Worm (Caenorhabditis elegans) whole organism, late embryonic: Measurements from ENCODE around the gene spi-1.

ENCODE experiments used
- C08G9.2 ChIP-seq: sonication (generic microtip); optimal IDR thresholded peaks from 2 replicates; lab custom pipeline; 2016; ENCODE audit warnings: mild to moderate bottlenecking, missing genetic modification characterization, moderate library complexity, missing compliant biosample characterization
- F13H6.1 ChIP-seq: sonication (generic microtip); optimal IDR thresholded peaks from 2 replicates; lab custom pipeline; 2016; ENCODE audit warnings: missing genetic modification characterization, missing compliant biosample characterization
- K02D7.2 ChIP-seq: sonication (generic microtip); optimal IDR thresholded peaks from 2 replicates; lab custom pipeline; 2017; ENCODE audit warnings: mild to moderate bottlenecking, missing genetic modification characterization, missing compliant biosample characterization
- K09A11.1 ChIP-seq: sonication (generic microtip); optimal IDR thresholded peaks from 2 replicates; lab custom pipeline; 2017; ENCODE audit warnings: antibody characterized with exemption, mild to moderate bottlenecking, missing genetic modification characterization, missing compliant biosample characterization; ENCODE audit not compliant: insufficient read depth
- ahr-1 ChIP-seq: sonication (generic microtip); optimal IDR thresholded peaks from 2 replicates; lab custom pipeline; 2016; ENCODE audit warnings: missing genetic modification characterization, missing compliant biosample characterization
- ceh-14 ChIP-seq: sonication (generic microtip); optimal IDR thresholded peaks from 2 replicates; lab custom pipeline; 2016; ENCODE audit warnings: missing genotype, missing genetic modification characterization, missing compliant biosample characterization
- ceh-18 ChIP-seq: sonication (generic microtip); optimal IDR thresholded peaks from 2 replicates; lab custom pipeline; 2016; ENCODE audit warnings: missing genetic modification characterization, missing compliant biosample characterization
- ceh-19 ChIP-seq: fragments of 200-800 bp; sonication (Bioruptor generic); optimal IDR thresholded peaks from 2 replicates; lab custom pipeline; 2018; ENCODE audit warnings: mild to moderate bottlenecking, missing genetic modification characterization, missing compliant biosample characterization
- ceh-2 ChIP-seq: sonication (generic microtip); optimal IDR thresholded peaks from 2 replicates; lab custom pipeline; 2016; ENCODE audit warnings: missing genotype, missing genetic modification characterization, missing compliant biosample characterization
- ceh-24 ChIP-seq: sonication (generic microtip); optimal IDR thresholded peaks from 2 replicates; lab custom pipeline; 2016; ENCODE audit warnings: mild to moderate bottlenecking, missing genetic modification characterization, missing compliant biosample characterization
- ceh-30 ChIP-seq: fragments of 150-350 bp; optimal IDR thresholded peaks from 2 replicates; lab custom pipeline; 2014; ENCODE audit warnings: missing biosample characterization, missing genetic modification characterization
- ceh-31 ChIP-seq: sonication (generic microtip); optimal IDR thresholded peaks from 2 replicates; lab custom pipeline; 2016; ENCODE audit warnings: missing genetic modification characterization, missing compliant biosample characterization
- ceh-34 ChIP-seq: sonication (generic microtip); optimal IDR thresholded peaks from 2 replicates; lab custom pipeline; 2016; ENCODE audit warnings: mild to moderate bottlenecking, missing genetic modification characterization, missing compliant biosample characterization
- ceh-48 ChIP-seq: sonication (generic microtip); optimal IDR thresholded peaks from 2 replicates; lab custom pipeline; 2016; ENCODE audit warnings: missing genetic modification characterization, inconsistent platforms, missing compliant biosample characterization
- ceh-6 ChIP-seq: fragments of 200-800 bp; sonication (Bioruptor generic); optimal IDR thresholded peaks from 2 replicates; lab custom pipeline; 2018; ENCODE audit warnings: mild to moderate bottlenecking, missing genetic modification characterization, missing compliant biosample characterization
- ceh-9 ChIP-seq: sonication (generic microtip); optimal IDR thresholded peaks from 2 replicates; lab custom pipeline; 2016; ENCODE audit warnings: mild to moderate bottlenecking, missing genetic modification characterization, inconsistent platforms, missing compliant biosample characterization
- che-1 ChIP-seq: sonication (generic microtip); optimal IDR thresholded peaks from 2 replicates; lab custom pipeline; 2016; ENCODE audit warnings: mild to moderate bottlenecking, missing genetic modification characterization, missing compliant biosample characterization
- dmd-4 ChIP-seq: sonication (generic microtip); optimal IDR thresholded peaks from 2 replicates; lab custom pipeline; 2016; ENCODE audit warnings: borderline replicate concordance, missing genetic modification characterization, missing compliant biosample characterization
- dve-1 ChIP-seq: sonication (generic microtip); optimal IDR thresholded peaks from 2 replicates; lab custom pipeline; 2017; ENCODE audit warnings: antibody characterized with exemption, mild to moderate bottlenecking, missing genetic modification characterization, missing compliant biosample characterization
- ets-4 ChIP-seq: sonication (generic microtip); optimal IDR thresholded peaks from 2 replicates; lab custom pipeline; 2016; ENCODE audit warnings: missing genetic modification characterization, missing compliant biosample characterization
- eyg-1 ChIP-seq: sonication (generic microtip); optimal IDR thresholded peaks from 2 replicates; lab custom pipeline; 2016; ENCODE audit warnings: missing genotype, missing genetic modification characterization, missing compliant biosample characterization
- fax-1 ChIP-seq: sonication (generic microtip); optimal IDR thresholded peaks from 2 replicates; lab custom pipeline; 2016; ENCODE audit warnings: missing genotype, missing genetic modification characterization, missing compliant biosample characterization
- fkh-10 ChIP-seq: fragments of 150-350 bp; optimal IDR thresholded peaks from 2 replicates; lab custom pipeline; 2014; ENCODE audit warnings: missing biosample characterization, missing genetic modification reagents, missing genetic modification characterization
- hlh-8 ChIP-seq: sonication (generic microtip); optimal IDR thresholded peaks from 2 replicates; lab custom pipeline; 2016; ENCODE audit warnings: missing genotype, missing genetic modification characterization, missing compliant biosample characterization
- nfya-1 ChIP-seq: sonication (generic microtip); optimal IDR thresholded peaks from 2 replicates; lab custom pipeline; 2017; ENCODE audit warnings: missing genetic modification characterization, mild to moderate bottlenecking, missing compliant biosample characterization, antibody characterized with exemption, moderate library complexity
- nhr-11 ChIP-seq: fragments of 150-350 bp; optimal IDR thresholded peaks from 2 replicates; lab custom pipeline; 2014; ENCODE audit warnings: missing biosample characterization, missing genetic modification characterization
- npax-4 ChIP-seq: sonication (generic microtip); optimal IDR thresholded peaks from 2 replicates; lab custom pipeline; 2016; ENCODE audit warnings: missing genetic modification characterization, missing compliant biosample characterization
- pax-1 ChIP-seq: fragments of 150-350 bp; optimal IDR thresholded peaks from 2 replicates; lab custom pipeline; 2014; ENCODE audit warnings: missing biosample characterization, missing genetic modification characterization
- pha-2 ChIP-seq: sonication (generic microtip); optimal IDR thresholded peaks from 2 replicates; lab custom pipeline; 2017; ENCODE audit warnings: mild to moderate bottlenecking, missing genetic modification characterization, missing compliant biosample characterization
- pha-4 ChIP-seq: fragments of 150-350 bp; optimal IDR thresholded peaks from 2 replicates; lab custom pipeline; 2018; ENCODE audit warnings: missing biosample characterization, missing genetic modification reagents, missing genetic modification characterization
- pqm-1 ChIP-seq: sonication (generic microtip); optimal IDR thresholded peaks from 2 replicates; lab custom pipeline; 2016; ENCODE audit warnings: missing genetic modification characterization, missing compliant biosample characterization
- pros-1 ChIP-seq: fragments of 150-350 bp; optimal IDR thresholded peaks from 2 replicates; lab custom pipeline; 2014; ENCODE audit warnings: missing biosample characterization, missing genetic modification reagents, missing genetic modification characterization
- rnt-1 ChIP-seq: sonication (generic microtip); optimal IDR thresholded peaks from 2 replicates; lab custom pipeline; 2016; ENCODE audit warnings: missing genetic modification characterization, missing compliant biosample characterization
- sdc-2 ChIP-seq: sonication (generic microtip); optimal IDR thresholded peaks from 2 replicates; lab custom pipeline; 2016; ENCODE audit warnings: missing genotype, missing genetic modification characterization, missing compliant biosample characterization
- sox-2 ChIP-seq: fragments of 200-800 bp; sonication (Bioruptor generic); IDR thresholded peaks from 2 replicates; pipeline ENCODE4 v1.3.6; 2022; ENCODE audit warnings: missing genetic modification reagents, missing genetic modification characterization, missing compliant biosample characterization
- tbx-7 ChIP-seq: sonication (generic microtip); optimal IDR thresholded peaks from 2 replicates; lab custom pipeline; 2016; ENCODE audit warnings: missing genotype, missing genetic modification characterization, missing compliant biosample characterization
- unc-42 ChIP-seq: sonication (generic microtip); optimal IDR thresholded peaks from 2 replicates; lab custom pipeline; 2016; ENCODE audit warnings: missing genotype, missing genetic modification characterization, missing compliant biosample characterization
- zip-5 ChIP-seq: sonication (generic microtip); optimal IDR thresholded peaks from 2 replicates; lab custom pipeline; 2016; ENCODE audit warnings: missing genetic modification characterization, missing compliant biosample characterization
- ztf-16 ChIP-seq: sonication (generic microtip); optimal IDR thresholded peaks from 2 replicates; lab custom pipeline; 2017; ENCODE audit warnings: missing genetic modification characterization, missing compliant biosample characterization

The spi-1 gene

ce11 chrII:7499390-7499789 is 3.3 kb downstream of the spi-1 start, which contains the start of gene srab-14:
TSS of gene srab-14 (minus strand) at chrII:7499490.
- TF ChIP-seq ceh-48 (tag; lab: Kevin White, UChicago) (no peak), npax-4 (tag; lab: Kevin White, UChicago) (no peak), ztf-16 (no peak), ceh-24 (tag; lab: Kevin White, UChicago) (no peak), eyg-1 (tag; lab: Kevin White, UChicago) (no peak), ceh-34 (tag; lab: Kevin White, UChicago) (no peak), pros-1 (tag; lab: Kevin White, UChicago) (no peak), rnt-1 (tag; lab: Kevin White, UChicago) (no peak), pha-4 (tag; lab: Kevin White, UChicago) (no peak), sox-2 (GFP tag; lab: Robert Waterston, UW) (no peak), ets-4 (tag; lab: Kevin White, UChicago) (no peak), ceh-6 (GFP tag; lab: Kevin White, UChicago) (no peak), K02D7.2 (no peak)

DNA sequence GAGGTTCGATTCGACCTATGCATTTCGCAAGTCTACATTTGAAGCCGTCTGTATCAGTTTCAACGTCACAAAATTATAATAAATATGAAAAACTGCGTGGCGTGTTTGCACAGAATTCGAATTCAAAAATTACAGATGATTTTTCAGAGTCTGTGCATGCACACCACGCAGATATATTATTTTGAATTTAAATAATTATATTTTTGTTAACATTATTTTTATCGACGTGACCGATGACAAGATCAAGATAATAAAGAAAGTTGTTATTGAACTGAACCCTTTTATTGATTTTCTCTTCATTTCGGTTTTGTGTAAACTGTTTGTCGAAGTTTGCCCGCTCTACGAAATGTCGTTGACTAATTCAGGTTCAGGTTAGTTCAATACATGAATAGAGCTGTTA is 9.0 kb downstream of the spi-1 start, which contains the start of gene C28F5.1:
C28F5.1 (plus strand) TSS at position 301 of the 400 bp plus-strand sequence.
- TF ChIP-seq nfya-1: no peak
- TF ChIP-seq che-1 (tag; lab: Kevin White, UChicago): no peak
- no peak for TF ChIP-seq ceh-6 (GFP tag; lab: Kevin White, UChicago)
- TF ChIP-seq pqm-1 (tag; lab: Kevin White, UChicago): no peak
- no peak for TF ChIP-seq ets-4 (tag; lab: Kevin White, UChicago)
- TF ChIP-seq dmd-4 (tag; lab: Kevin White, UChicago): no peak
- no peak for TF ChIP-seq ceh-18
- no peak for TF ChIP-seq ceh-31 (tag; lab: Kevin White, UChicago)
- TF ChIP-seq ceh-9 (tag; lab: Kevin White, UChicago): no peak
- TF ChIP-seq ceh-2 (tag; lab: Kevin White, UChicago): no peak
- no peak for TF ChIP-seq ceh-14 (tag; lab: Kevin White, UChicago)
- TF ChIP-seq ceh-19 (GFP tag; lab: Kevin White, UChicago): no peak

DNA sequence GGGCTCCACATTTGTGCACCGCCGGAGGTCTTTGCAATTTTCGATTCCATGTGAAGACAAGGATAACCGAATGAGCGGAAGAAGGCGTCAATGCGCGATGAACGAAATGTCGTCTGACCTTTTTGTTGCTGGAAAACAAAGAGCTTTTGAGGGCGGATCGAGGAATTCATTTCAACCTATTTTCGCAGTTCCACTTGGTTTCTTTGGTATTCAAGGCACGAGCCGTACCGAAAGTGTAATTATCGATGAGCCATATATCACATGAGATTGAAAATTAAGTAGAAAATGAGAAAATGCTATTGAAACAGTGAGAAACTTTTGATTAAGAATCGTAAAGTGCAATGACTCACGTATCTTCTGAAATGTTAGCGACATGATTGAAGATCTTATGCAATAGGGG is 23.2 kb downstream of the spi-1 start, which contains the start of gene glb-9:
glb-9 (minus strand) TSS at position 101 of the 400 bp plus-strand sequence.
- TF ChIP-seq dve-1 (tag; lab: Kevin White, UChicago): no peak
- no peak for TF ChIP-seq zip-5 (tag; lab: Kevin White, UChicago)
- no peak for TF ChIP-seq pax-1 (tag; lab: Kevin White, UChicago)
- TF ChIP-seq tbx-7 (tag; lab: Kevin White, UChicago): no peak
- TF ChIP-seq npax-4 (tag; lab: Kevin White, UChicago): no peak
- TF ChIP-seq nhr-11 (tag; lab: Kevin White, UChicago): no peak
- no peak for TF ChIP-seq nfya-1
- no peak for TF ChIP-seq ahr-1
- TF ChIP-seq fkh-10 (GFP tag; lab: Kevin White, UChicago): no peak

DNA sequence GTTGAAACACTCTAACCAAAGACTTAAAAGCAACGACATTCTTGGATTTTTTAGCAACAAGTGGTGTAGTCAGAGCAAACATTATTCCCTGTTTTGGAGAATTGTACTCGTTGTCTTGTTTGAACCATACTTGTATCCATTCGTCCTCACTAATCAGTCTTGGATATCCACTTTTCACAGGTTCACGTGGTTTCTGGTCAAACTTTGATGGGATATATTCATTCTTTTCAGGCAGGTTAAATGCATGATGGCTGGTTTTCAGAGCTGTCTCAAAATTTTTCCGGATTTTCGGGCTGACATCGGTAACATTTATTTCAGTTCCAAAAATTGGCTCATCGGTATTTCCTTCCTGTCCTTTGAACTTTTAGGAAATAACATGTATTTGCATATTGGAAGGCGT is 25.4 kb downstream of the spi-1 start:
- TF ChIP-seq hlh-8 (tag; lab: Kevin White, UChicago): no peak
- no peak for TF ChIP-seq fkh-10 (GFP tag; lab: Kevin White, UChicago)
- no peak for TF ChIP-seq unc-42 (tag; lab: Kevin White, UChicago)
- no peak for TF ChIP-seq ceh-14 (tag; lab: Kevin White, UChicago)
- TF ChIP-seq C08G9.2 (tag; lab: Kevin White, UChicago): no peak
- TF ChIP-seq sox-2 (GFP tag; lab: Robert Waterston, UW): no peak
- TF ChIP-seq fax-1 (tag; lab: Kevin White, UChicago): no peak
- TF ChIP-seq, all 69 proteins: peak for 0

ce11 chrII:7523281-7523680 is 27.2 kb downstream of the spi-1 start, which contains the start of gene ZK1290.15:
TSS of gene ZK1290.15 (plus strand) at chrII:7523581.
- TF ChIP-seq ceh-6 (GFP tag; lab: Kevin White, UChicago) (no peak), tbx-7 (tag; lab: Kevin White, UChicago) (no peak), ceh-30 (tag; lab: Kevin White, UChicago) (no peak), F13H6.1 (no peak), pax-1 (tag; lab: Kevin White, UChicago) (no peak), K09A11.1 (tag; lab: Kevin White, UChicago) (no peak), pha-2 (tag; lab: Kevin White, UChicago) (no peak), sdc-2 (tag; lab: Kevin White, UChicago) (no peak), ceh-2 (tag; lab: Kevin White, UChicago) (no peak)
